Worm (Caenorhabditis elegans): ENCODE results near the gene F38A1.11.

The F38A1.11 gene

ce11 chrIV:1261930-1262329 lies 14.7 kb downstream of the F38A1.11 start:
- TF ChIP-seq dao-5 (tag; optimal IDR thresholded peaks at IDR 0.05): no peak
- TF ChIP-seq him-1 (tag; optimal IDR thresholded peaks at IDR 0.05): no peak
- no peak for TF ChIP-seq W03F9.2 (tag; optimal IDR thresholded peaks at IDR 0.05)

ce11 chrIV:1264928-1265327 lies 17.7 kb downstream of the F38A1.11 start, which contains the start of gene F38A1.13:
TSS of gene F38A1.13 (plus strand) at chrIV:1265228.
- TF ChIP-seq W03F9.2 (tag; optimal IDR thresholded peaks at IDR 0.05) (no peak), him-1 (tag; optimal IDR thresholded peaks at IDR 0.05) (no peak), dao-5 (tag; optimal IDR thresholded peaks at IDR 0.05) (no peak)

ce11 chrIV:1266138-1266537 lies 19.0 kb downstream of the F38A1.11 start:
- TF ChIP-seq him-1 (tag; optimal IDR thresholded peaks at IDR 0.05) (no peak), W03F9.2 (tag; optimal IDR thresholded peaks at IDR 0.05) (no peak), dao-5 (tag; optimal IDR thresholded peaks at IDR 0.05) (no peak)

- no peak for TF ChIP-seq him-1 (tag; optimal IDR thresholded peaks at IDR 0.05)
- no peak for TF ChIP-seq dao-5 (tag; optimal IDR thresholded peaks at IDR 0.05)
- TF ChIP-seq W03F9.2 (tag; optimal IDR thresholded peaks at IDR 0.05): no peak
Observed at ce11 chrIV:1266724-1267123, 19.5 kb downstream of the F38A1.11 start, which contains the start of gene clec-170. TSS of gene clec-170 (plus strand) at chrIV:1266866.

- TF ChIP-seq W03F9.2 (tag; optimal IDR thresholded peaks at IDR 0.05): peak; percentile 32
- TF ChIP-seq him-1 (tag; optimal IDR thresholded peaks at IDR 0.05): no peak
Observed at ce11 chrIV:1274583-1274982, 27.4 kb downstream of the F38A1.11 start, which contains the start of gene C09E9.1. TSS of gene C09E9.1 (plus strand) at chrIV:1274868.

ce11 chrIV:1275910-1276309 lies 28.7 kb downstream of the F38A1.11 start:
- TF ChIP-seq him-1 (tag; optimal IDR thresholded peaks at IDR 0.05) (no peak), dao-5 (tag; optimal IDR thresholded peaks at IDR 0.05) (no peak), W03F9.2 (tag; optimal IDR thresholded peaks at IDR 0.05) (no peak)

ce11 chrIV:1277067-1277466 lies 29.9 kb downstream of the F38A1.11 start:
- no peak for TF ChIP-seq him-1 (tag; optimal IDR thresholded peaks at IDR 0.05)
- no peak for TF ChIP-seq W03F9.2 (tag; optimal IDR thresholded peaks at IDR 0.05)
- no peak for TF ChIP-seq dao-5 (tag; optimal IDR thresholded peaks at IDR 0.05)

ce11 chrIV:1278945-1279344 lies 31.8 kb downstream of the F38A1.11 start:
- TF ChIP-seq W03F9.2 (tag; optimal IDR thresholded peaks at IDR 0.05) (no peak), dao-5 (tag; optimal IDR thresholded peaks at IDR 0.05) (no peak), him-1 (tag; optimal IDR thresholded peaks at IDR 0.05) (no peak)

- no peak for TF ChIP-seq him-1 (tag; optimal IDR thresholded peaks at IDR 0.05)
- no peak for TF ChIP-seq dao-5 (tag; optimal IDR thresholded peaks at IDR 0.05)
- TF ChIP-seq W03F9.2 (tag; optimal IDR thresholded peaks at IDR 0.05): no peak
Observed at ce11 chrIV:1284877-1285276, 37.7 kb downstream of the F38A1.11 start.

ce11 chrIV:1286549-1286948 lies 39.4 kb downstream of the F38A1.11 start:
- TF ChIP-seq dao-5 (tag; optimal IDR thresholded peaks at IDR 0.05): no peak
- TF ChIP-seq W03F9.2 (tag; optimal IDR thresholded peaks at IDR 0.05): no peak
- TF ChIP-seq him-1 (tag; optimal IDR thresholded peaks at IDR 0.05): no peak

ce11 chrIV:1289327-1289726 lies 42.1 kb downstream of the F38A1.11 start, which contains the start of gene plst-1:
TSS of gene plst-1 (plus strand) at chrIV:1289627.
- TF ChIP-seq dao-5 (tag; optimal IDR thresholded peaks at IDR 0.05) (no peak), W03F9.2 (tag; optimal IDR thresholded peaks at IDR 0.05) (no peak), him-1 (tag; optimal IDR thresholded peaks at IDR 0.05) (no peak)

All from whole organism, L4/young adult.